Worm (Caenorhabditis elegans) whole organism, young adult: ENCODE measurements around the gene catp-2.

ENCODE experiments used
- B0261.1 ChIP-seq: sonication (generic microtip); optimal IDR thresholded peaks from 2 replicates; lab custom pipeline; 2016; ENCODE audit warnings: mild to moderate bottlenecking, missing genetic modification characterization, moderate library complexity, missing compliant biosample characterization
- F57A8.1 ChIP-seq: fragments of 200-800 bp; sonication (Bioruptor generic); optimal IDR thresholded peaks from 2 replicates; lab custom pipeline; 2018; ENCODE audit warnings: mild to moderate bottlenecking, missing genetic modification characterization, moderate library complexity, missing compliant biosample characterization
- T07F8.4 ChIP-seq: sonication (generic microtip); optimal IDR thresholded peaks from 2 replicates; lab custom pipeline; 2016; ENCODE audit warnings: mild to moderate bottlenecking, missing genetic modification characterization, moderate library complexity, missing compliant biosample characterization
- Y56A3A.18 ChIP-seq: fragments of 200-800 bp; sonication (Bioruptor generic); IDR thresholded peaks from 2 replicates; pipeline ENCODE4 v1.3.6; 2022; ENCODE audit warnings: missing genetic modification reagents, missing genetic modification characterization, missing compliant biosample characterization
- Y79H2A.3 ChIP-seq: fragments of 200-800 bp; sonication (Bioruptor generic); conservative IDR thresholded peaks from 2 replicates; pipeline ENCODE4 v1.3.6; 2022; ENCODE audit warnings: missing genetic modification reagents, missing genetic modification characterization, missing compliant biosample characterization
- akir-1 ChIP-seq: fragments of 200-800 bp; sonication (Bioruptor generic); optimal IDR thresholded peaks from 2 replicates; lab custom pipeline; 2018; ENCODE audit warnings: mild to moderate bottlenecking, missing genetic modification characterization, moderate library complexity, missing compliant biosample characterization
- ama-1 ChIP-seq, 3 experiments: fragments of 150-350 bp in 1 of 3; sonication (generic microtip) in 2 of 3; optimal IDR thresholded peaks; 2 replicates each; lab custom pipeline; 2014 to 2018; ENCODE audit warnings: missing biosample characterization in 2 of 3, missing genetic modification characterization in 2 of 3, missing genetic modification reagents in 2 of 3
- athp-1 ChIP-seq: sonication (generic microtip); optimal IDR thresholded peaks from 2 replicates; lab custom pipeline; 2017; ENCODE audit warnings: mild to moderate bottlenecking, missing genetic modification characterization, missing compliant biosample characterization
- bed-1 ChIP-seq: fragments of 200-800 bp; sonication (Bioruptor generic); IDR thresholded peaks from 2 replicates; pipeline ENCODE4 v1.3.6; 2022; ENCODE audit warnings: missing genetic modification reagents, missing genetic modification characterization, missing compliant biosample characterization
- bed-2 ChIP-seq: fragments of 200-800 bp; sonication (Bioruptor generic); IDR thresholded peaks from 2 replicates; pipeline ENCODE4 v1.3.6; 2022; ENCODE audit warnings: missing genetic modification reagents, missing genetic modification characterization, missing compliant biosample characterization
- cebp-1 ChIP-seq, 2 experiments: fragments of 200-800 bp in 1 of 2; sonication (Bioruptor generic) in 1 of 2; sonication (generic microtip) in 1 of 2; IDR thresholded peaks in 1 of 2; optimal IDR thresholded peaks in 1 of 2; 2 replicates each; pipeline versions ENCODE4 v1.3.6 to Lab custom; 2017 to 2022; ENCODE audit warnings: missing compliant biosample characterization in 2 of 2, missing genetic modification characterization in 2 of 2, mild to moderate bottlenecking in 1 of 2, missing genetic modification reagents in 1 of 2, moderate library complexity in 1 of 2
- cebp-2 ChIP-seq: fragments of 200-800 bp; sonication (Bioruptor generic); IDR thresholded peaks from 2 replicates; pipeline ENCODE4 v1.3.6; 2022; ENCODE audit warnings: missing genetic modification characterization, missing compliant biosample characterization
- ceh-100 ChIP-seq: fragments of 200-800 bp; sonication (Bioruptor generic); IDR thresholded peaks from 2 replicates; pipeline ENCODE4 v1.3.6; 2022; ENCODE audit warnings: missing genetic modification reagents, missing genetic modification characterization, missing compliant biosample characterization
- ceh-40 ChIP-seq: fragments of 200-800 bp; sonication (Bioruptor generic); IDR thresholded peaks from 2 replicates; pipeline ENCODE4 v1.3.6; 2022; ENCODE audit warnings: missing genetic modification characterization, missing compliant biosample characterization
- ceh-91 ChIP-seq: fragments of 200-800 bp; sonication (Bioruptor generic); IDR thresholded peaks from 2 replicates; pipeline ENCODE4 v1.3.6; 2022; ENCODE audit warnings: missing genetic modification reagents, missing genetic modification characterization, missing compliant biosample characterization
- chd-7 ChIP-seq: sonication (generic microtip); optimal IDR thresholded peaks from 2 replicates; lab custom pipeline; 2016; ENCODE audit warnings: mild to moderate bottlenecking, missing genetic modification characterization, moderate library complexity, missing compliant biosample characterization
- die-1 ChIP-seq: sonication (generic microtip); optimal IDR thresholded peaks from 2 replicates; lab custom pipeline; 2016; ENCODE audit warnings: missing genotype, mild to moderate bottlenecking, missing genetic modification characterization, missing compliant biosample characterization
- dox-1 ChIP-seq: fragments of 200-800 bp; sonication (Bioruptor generic); IDR thresholded peaks from 2 replicates; pipeline ENCODE4 v1.3.6; 2022; ENCODE audit warnings: missing genetic modification reagents, missing genetic modification characterization, missing compliant biosample characterization
- efl-1 ChIP-seq: fragments of 150-350 bp; optimal IDR thresholded peaks from 2 replicates; lab custom pipeline; 2014; ENCODE audit warnings: missing biosample characterization, missing genetic modification reagents, missing genetic modification characterization
- egl-18 ChIP-seq: fragments of 200-800 bp; sonication (Bioruptor generic); IDR thresholded peaks from 2 replicates; pipeline ENCODE4 v1.3.6; 2022; ENCODE audit warnings: missing genetic modification reagents, missing genetic modification characterization, missing compliant biosample characterization
- egrh-3 ChIP-seq: fragments of 200-800 bp; sonication (Bioruptor generic); IDR thresholded peaks from 2 replicates; pipeline ENCODE4 v1.3.6; 2022; ENCODE audit warnings: missing genetic modification reagents, missing genetic modification characterization, missing compliant biosample characterization
- him-1 ChIP-seq: sonication (generic microtip); optimal IDR thresholded peaks from 2 replicates; lab custom pipeline; 2016; ENCODE audit warnings: missing genotype, missing genetic modification reagents, missing genetic modification characterization, missing compliant biosample characterization
- hlh-26 ChIP-seq: fragments of 200-800 bp; sonication (Bioruptor generic); conservative IDR thresholded peaks from 2 replicates; pipeline ENCODE4 v1.3.6; 2022; ENCODE audit warnings: missing genetic modification reagents, missing genetic modification characterization, missing compliant biosample characterization
- hmg-20 ChIP-seq: fragments of 200-800 bp; sonication (Bioruptor generic); IDR thresholded peaks from 2 replicates; pipeline ENCODE4 v1.3.6; 2022; ENCODE audit warnings: missing genetic modification reagents, missing genetic modification characterization, missing compliant biosample characterization
- hrde-1 ChIP-seq: sonication (generic microtip); optimal IDR thresholded peaks from 2 replicates; lab custom pipeline; 2016; ENCODE audit warnings: missing genetic modification characterization, mild to moderate bottlenecking, missing compliant biosample characterization, moderate library complexity, missing genotype, missing genetic modification reagents, borderline replicate concordance
- lin-35 ChIP-seq, 3 experiments: fragments of 150-350 bp in 2 of 3; sonication (generic microtip) in 1 of 3; optimal IDR thresholded peaks; 2 replicates each; lab custom pipeline; 2014 to 2018; ENCODE audit warnings: missing biosample characterization in 3 of 3, missing genetic modification characterization in 3 of 3, missing genetic modification reagents in 3 of 3
- lin-54 ChIP-seq: fragments of 200-800 bp; sonication (Bioruptor generic); optimal IDR thresholded peaks from 2 replicates; lab custom pipeline; 2018; ENCODE audit warnings: mild to moderate bottlenecking, missing genetic modification characterization, missing compliant biosample characterization
- lsl-1 ChIP-seq: fragments of 200-800 bp; sonication (Bioruptor generic); optimal IDR thresholded peaks from 2 replicates; lab custom pipeline; 2018; ENCODE audit warnings: mild to moderate bottlenecking, missing genetic modification characterization, moderate library complexity, missing compliant biosample characterization
- lsy-27 ChIP-seq: sonication (generic microtip); optimal IDR thresholded peaks from 2 replicates; lab custom pipeline; 2017; ENCODE audit warnings: missing genetic modification characterization, mild to moderate bottlenecking, missing compliant biosample characterization, antibody characterized with exemption, missing genotype, borderline replicate concordance; ENCODE audit not compliant: insufficient read depth
- mcd-1 ChIP-seq: fragments of 200-800 bp; sonication (Bioruptor generic); IDR thresholded peaks from 2 replicates; pipeline ENCODE4 v1.3.6; 2022; ENCODE audit warnings: missing genetic modification reagents, missing genetic modification characterization, missing compliant biosample characterization
- mes-4 ChIP-seq: sonication (generic microtip); optimal IDR thresholded peaks from 2 replicates; lab custom pipeline; 2016; ENCODE audit warnings: missing genotype, missing genetic modification characterization, missing compliant biosample characterization
- mxl-1 ChIP-seq: sonication (generic microtip); optimal IDR thresholded peaks from 2 replicates; lab custom pipeline; 2016; ENCODE audit warnings: missing genetic modification characterization, missing compliant biosample characterization
- nfya-1 ChIP-seq: sonication (generic microtip); optimal IDR thresholded peaks from 2 replicates; lab custom pipeline; 2017; ENCODE audit warnings: antibody characterized with exemption, missing compliant biosample characterization, missing genetic modification characterization, borderline replicate concordance; ENCODE audit not compliant: insufficient read depth
- nhr-120 ChIP-seq: fragments of 200-800 bp; sonication (Bioruptor generic); IDR thresholded peaks from 2 replicates; pipeline ENCODE4 v1.3.6; 2022; ENCODE audit warnings: missing genetic modification characterization, missing compliant biosample characterization
- nhr-179 ChIP-seq: sonication (generic microtip); optimal IDR thresholded peaks from 2 replicates; lab custom pipeline; 2016; ENCODE audit warnings: mild to moderate bottlenecking, missing genetic modification characterization, missing compliant biosample characterization
- nhr-80 ChIP-seq: sonication (generic microtip); optimal IDR thresholded peaks from 2 replicates; lab custom pipeline; 2016; ENCODE audit warnings: missing genetic modification characterization, missing compliant biosample characterization
- pha-4 ChIP-seq: fragments of 150-350 bp; sonication (generic microtip); optimal IDR thresholded peaks from 2 replicates; lab custom pipeline; 2014; ENCODE audit warnings: missing biosample characterization, missing genetic modification reagents, missing genetic modification characterization
- sea-2 ChIP-seq: fragments of 200-800 bp; sonication (Bioruptor generic); IDR thresholded peaks from 2 replicates; pipeline ENCODE4 v1.3.6; 2022; ENCODE audit warnings: missing genetic modification characterization, missing compliant biosample characterization
- tbp1 ChIP-seq: fragments of 200-800 bp; sonication (Bioruptor generic); optimal IDR thresholded peaks from 2 replicates; lab custom pipeline; 2018; ENCODE audit warnings: mild to moderate bottlenecking, missing genetic modification characterization, missing compliant biosample characterization
- xnd-1 ChIP-seq: sonication (generic microtip); optimal IDR thresholded peaks from 2 replicates; lab custom pipeline; 2016; ENCODE audit warnings: missing genotype, missing genetic modification reagents, missing genetic modification characterization, missing compliant biosample characterization
- zfh-2 ChIP-seq: fragments of 200-800 bp; sonication (Bioruptor generic); conservative IDR thresholded peaks from 2 replicates; pipeline ENCODE4 v1.3.6; 2022; ENCODE audit warnings: missing genetic modification reagents, missing genetic modification characterization, missing compliant biosample characterization
- zim-3 ChIP-seq: sonication (generic microtip); optimal IDR thresholded peaks from 2 replicates; lab custom pipeline; 2017; ENCODE audit warnings: mild to moderate bottlenecking, missing genetic modification characterization, moderate library complexity, missing compliant biosample characterization
- ztf-25 ChIP-seq: fragments of 200-800 bp; sonication (Bioruptor generic); IDR thresholded peaks from 2 replicates; pipeline ENCODE4 v1.3.6; 2022; ENCODE audit warnings: missing genetic modification reagents, missing genetic modification characterization, missing compliant biosample characterization
- ztf-26 ChIP-seq: sonication (generic microtip); optimal IDR thresholded peaks from 2 replicates; lab custom pipeline; 2017; ENCODE audit warnings: missing genetic modification characterization, missing compliant biosample characterization
- ztf-28 ChIP-seq: fragments of 200-800 bp; sonication (Bioruptor generic); IDR thresholded peaks from 2 replicates; pipeline ENCODE4 v1.3.6; 2022; ENCODE audit warnings: missing genetic modification reagents, missing genetic modification characterization, missing compliant biosample characterization
- ztf-6 ChIP-seq: fragments of 200-800 bp; sonication (Bioruptor generic); IDR thresholded peaks from 2 replicates; pipeline ENCODE4 v1.3.6; 2022; ENCODE audit warnings: missing genetic modification reagents, missing genetic modification characterization, missing compliant biosample characterization

The catp-2 gene

ce11 chrV:4890781-4891180 lies 43.7 kb upstream of the catp-2 start:
- TF ChIP-seq zfh-2 (GFP tag; lab: Robert Waterston, UW), result peak; percentile 81
- TF ChIP-seq nhr-120 (GFP tag; lab: Robert Waterston, UW), result no peak
- TF ChIP-seq lin-35 (GFP tag; optimal IDR thresholded peaks at IDR 0.05; lab: Kevin White, UChicago), result no peak
- peak; percentile 70; the same call in 1 of the 2 replicates for TF ChIP-seq egrh-3 (GFP tag; lab: Robert Waterston, UW)
- no peak for TF ChIP-seq ceh-91 (GFP tag; lab: Robert Waterston, UW)
- no peak for TF ChIP-seq efl-1 (GFP tag; lab: Kevin White, UChicago)

ce11 chrV:4891305-4891704 lies 43.2 kb upstream of the catp-2 start:
- no peak for TF ChIP-seq nfya-1
- TF ChIP-seq zfh-2 (GFP tag; lab: Robert Waterston, UW), result no peak
- no peak for TF ChIP-seq ceh-91 (GFP tag; lab: Robert Waterston, UW)
- TF ChIP-seq hmg-20 (GFP tag; lab: Robert Waterston, UW), result no peak
- TF ChIP-seq sea-2 (GFP tag; lab: Robert Waterston, UW), result no peak
- TF ChIP-seq mes-4 (tag; lab: Kevin White, UChicago), result no peak
- TF ChIP-seq pha-4 (tag; lab: Kevin White, UChicago), result no peak
- 0 out of 2 replicates have a peak, but pooled peaks have one; percentile 6 for TF ChIP-seq Y56A3A.18 (GFP tag; lab: Robert Waterston, UW)
- no peak for TF ChIP-seq bed-2 (GFP tag; lab: Robert Waterston, UW)
- no peak for TF ChIP-seq B0261.1
- TF ChIP-seq cebp-1 (GFP tag; IDR thresholded peaks at IDR 0.05; lab: Robert Waterston, UW), result no peak
- TF ChIP-seq cebp-1 (tag; optimal IDR thresholded peaks at IDR 0.05; lab: Kevin White, UChicago), result no peak
- TF ChIP-seq mcd-1, result 0 out of 2 replicates have a peak, but pooled peaks have one; percentile 15
- no peak for TF ChIP-seq nhr-80
- no peak for TF ChIP-seq chd-7 (tag; lab: Kevin White, UChicago)
- 0 out of 2 replicates have a peak, but pooled peaks have one; percentile 74 for TF ChIP-seq cebp-2 (GFP tag; lab: Robert Waterston, UW)
- TF ChIP-seq lsl-1 (GFP tag; lab: Kevin White, UChicago), result peak; percentile 57
- TF ChIP-seq athp-1 (tag; lab: Kevin White, UChicago), result no peak
- TF ChIP-seq egl-18, result no peak
- no peak for TF ChIP-seq ama-1 (optimal IDR thresholded peaks at IDR 0.05; lab: Kevin White, UChicago)
- TF ChIP-seq ama-1 (GFP tag; optimal IDR thresholded peaks at IDR 0.05; lab: Kevin White, UChicago), result no peak
- TF ChIP-seq lin-54 (GFP tag; lab: Kevin White, UChicago), result peak; percentile 25
- TF ChIP-seq xnd-1 (tag; lab: Kevin White, UChicago), result peak; percentile 74
- no peak for TF ChIP-seq zim-3 (tag; lab: Kevin White, UChicago)
- TF ChIP-seq hrde-1, result peak; percentile 70
- TF ChIP-seq hlh-26 (GFP tag; lab: Robert Waterston, UW), result no peak
- TF ChIP-seq akir-1 (GFP tag; lab: Kevin White, UChicago), result no peak
- TF ChIP-seq die-1 (tag; lab: Kevin White, UChicago), result peak; percentile 16
- no peak for TF ChIP-seq T07F8.4 (tag; lab: Kevin White, UChicago)
- no peak for TF ChIP-seq ztf-26
- no peak for TF ChIP-seq ztf-6 (GFP tag; lab: Robert Waterston, UW)
- no peak for TF ChIP-seq ceh-100 (GFP tag; lab: Robert Waterston, UW)
- TF ChIP-seq bed-1 (GFP tag; lab: Robert Waterston, UW), result no peak
- peak; percentile 85; the same call in 1 of the 2 replicates for TF ChIP-seq Y79H2A.3
- TF ChIP-seq nhr-179 (tag; lab: Kevin White, UChicago), result no peak
- no peak for TF ChIP-seq ceh-40 (GFP tag; lab: Robert Waterston, UW)
- no peak for TF ChIP-seq lsy-27
- no peak for TF ChIP-seq F57A8.1
- no peak for TF ChIP-seq ztf-28 (GFP tag; lab: Robert Waterston, UW)
- no peak for TF ChIP-seq ztf-25
- TF ChIP-seq tbp1 (GFP tag; lab: Kevin White, UChicago), result peak; percentile 1
- TF ChIP-seq efl-1 (GFP tag; lab: Kevin White, UChicago), result peak; percentile 38
- TF ChIP-seq dox-1 (GFP tag; lab: Robert Waterston, UW), result peak; percentile 23; the same call in 1 of the 2 replicates
- TF ChIP-seq him-1 (tag; lab: Kevin White, UChicago), result peak; percentile 9
- peak; percentile 8 for TF ChIP-seq mxl-1
